Fruit fly (Drosophila melanogaster): ENCODE results near the gene Sil1.

DNA sequence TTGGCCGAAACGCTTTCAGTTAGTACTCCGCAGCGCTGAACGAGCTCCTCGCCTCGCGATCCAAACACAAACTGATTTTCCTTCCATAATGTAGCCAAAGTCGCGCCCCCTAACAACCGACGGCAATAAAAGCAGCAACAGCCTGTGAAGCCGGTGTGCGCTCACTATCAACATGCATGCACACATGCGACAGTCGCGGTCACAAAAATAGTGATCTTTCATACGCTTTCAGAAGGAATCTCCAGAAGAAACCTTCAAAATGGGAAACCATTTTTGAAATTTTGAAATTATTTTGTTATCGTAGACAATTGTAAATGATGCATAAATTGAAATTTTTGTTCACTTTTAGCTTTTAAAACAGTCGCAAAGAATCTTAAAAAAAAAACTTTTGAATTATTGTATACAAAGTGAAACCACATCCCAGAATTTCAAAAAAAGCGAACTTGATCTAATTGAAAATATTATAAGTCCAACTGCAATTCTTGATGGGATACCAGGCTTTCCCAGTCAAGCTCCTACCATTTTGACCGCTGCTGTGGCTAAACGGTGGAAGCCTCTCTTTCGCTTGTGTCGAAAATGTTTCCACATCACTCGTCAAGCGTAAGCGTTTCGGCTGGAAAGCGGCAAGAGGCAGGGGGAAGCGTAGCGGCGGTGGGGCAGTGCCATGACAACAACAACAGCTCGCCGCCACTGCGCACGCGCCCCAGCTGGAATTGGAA is 2.9 kb downstream of the Sil1 start, which contains the start of gene Cad96Cb:
- TF ChIP-seq CTCF (optimal IDR thresholded peaks at IDR 0.05) (no peak), CG8478 (optimal IDR thresholded peaks at IDR 0.05) (no peak)
